Worm (Caenorhabditis elegans): Measurements from ENCODE around the gene Y81G3A.4.

- TF ChIP-seq flt-1 (GFP tag; IDR thresholded peaks at IDR 0.05) (no peak), ztf-29 (GFP tag; IDR thresholded peaks at IDR 0.05) (no peak), tab-1 (GFP tag; IDR thresholded peaks at IDR 0.05) (no peak)
Observed at ce11 chrII:13076301-13076916, 14.8 kb upstream of the Y81G3A.4 start.
